Fruit fly (Drosophila melanogaster): ENCODE results near the gene CG42728.

CG42728 gene

dm6 chr3L:15496274-15496673 is 31.7 kb downstream of the CG42728 start, which contains the start of gene CG13455:
Gene CG13455 (plus strand): TSS chr3L:15496574.
- no peak for TF ChIP-seq CG17801 (GFP tag; optimal IDR thresholded peaks at IDR 0.05; ENCODE audit: partially characterized antibody)

dm6 chr3L:15495449-15495848 is 32.5 kb downstream of the CG42728 start, which contains the start of gene CG12355:
Gene CG12355 (minus strand): TSS chr3L:15495549.
- no peak for TF ChIP-seq CG17801 (GFP tag; optimal IDR thresholded peaks at IDR 0.05; ENCODE audit: partially characterized antibody)

dm6 chr3L:15494599-15495271 is 33.3 kb downstream of the CG42728 start:
- TF ChIP-seq CG17801 (GFP tag; optimal IDR thresholded peaks at IDR 0.05; ENCODE audit: partially characterized antibody) = no peak

dm6 chr3L:15493886-15494598 is 34.0 kb downstream of the CG42728 start:
- TF ChIP-seq CG17801 (GFP tag; optimal IDR thresholded peaks at IDR 0.05; ENCODE audit: partially characterized antibody) = peak; percentile 17

dm6 chr3L:15485302-15485701 is 42.7 kb downstream of the CG42728 start, which contains the start of gene Ran-like:
Gene Ran-like (minus strand): TSS chr3L:15485402.
- no peak for TF ChIP-seq CG17801 (GFP tag; optimal IDR thresholded peaks at IDR 0.05; ENCODE audit: partially characterized antibody)
